Worm (Caenorhabditis elegans): Measurements from ENCODE around the gene bgal-2.
A peak's percentile ranks its signal among the peaks of the same experiment; 100 is the strongest.

The bgal-2 gene

DNA sequence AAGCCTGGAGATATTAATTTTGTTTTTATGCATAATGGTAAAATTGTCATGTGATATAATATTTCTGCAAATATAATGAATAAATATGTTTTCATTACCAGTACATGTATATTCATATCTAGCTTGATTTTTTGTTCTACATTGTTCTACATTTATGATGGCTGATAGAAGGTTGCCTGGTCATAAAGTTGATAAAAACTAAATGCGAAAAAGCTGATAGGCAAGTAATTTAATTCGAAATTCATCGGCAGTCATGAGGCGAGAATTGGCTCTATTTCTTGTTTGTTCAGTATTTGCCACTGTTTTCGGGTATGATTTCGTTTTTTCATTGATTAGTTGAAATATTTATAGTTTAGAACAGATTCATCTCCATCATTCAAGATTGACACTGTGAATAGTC lies at the start of gene bgal-2:
Gene bgal-2 (plus strand): TSS at position 231 of the 400 bp plus-strand sequence.
- peak; percentile 39 for TF ChIP-seq nhr-77 (tag; optimal IDR thresholded peaks at IDR 0.05)
- no peak for TF ChIP-seq lin-15B (tag; optimal IDR thresholded peaks at IDR 0.05)
- TF ChIP-seq nhr-28 (tag; optimal IDR thresholded peaks at IDR 0.05) = peak; percentile 57
- peak; percentile 56 for TF ChIP-seq hlh-11 (tag; optimal IDR thresholded peaks at IDR 0.05)
- no peak for TF ChIP-seq php-3 (GFP tag; IDR thresholded peaks at IDR 0.05)
- no peak for TF ChIP-seq nhr-10 (tag; optimal IDR thresholded peaks at IDR 0.05)
- TF ChIP-seq dmd-6 (GFP tag; IDR thresholded peaks at IDR 0.05) = 0 out of 2 replicates have a peak, but pooled peaks have one; percentile 31
- TF ChIP-seq mxl-3 (GFP tag; optimal IDR thresholded peaks at IDR 0.05) = no peak
- TF ChIP-seq dve-1 (tag; optimal IDR thresholded peaks at IDR 0.05; ENCODE audit: insufficient read depth) = peak; percentile 40
- peak; percentile 77 for TF ChIP-seq pqm-1 (tag; optimal IDR thresholded peaks at IDR 0.05)
- no peak for TF ChIP-seq daf-16 (GFP tag; optimal IDR thresholded peaks at IDR 0.05)
- peak; percentile 79 for TF ChIP-seq daf-16 (tag; optimal IDR thresholded peaks at IDR 0.05)

DNA sequence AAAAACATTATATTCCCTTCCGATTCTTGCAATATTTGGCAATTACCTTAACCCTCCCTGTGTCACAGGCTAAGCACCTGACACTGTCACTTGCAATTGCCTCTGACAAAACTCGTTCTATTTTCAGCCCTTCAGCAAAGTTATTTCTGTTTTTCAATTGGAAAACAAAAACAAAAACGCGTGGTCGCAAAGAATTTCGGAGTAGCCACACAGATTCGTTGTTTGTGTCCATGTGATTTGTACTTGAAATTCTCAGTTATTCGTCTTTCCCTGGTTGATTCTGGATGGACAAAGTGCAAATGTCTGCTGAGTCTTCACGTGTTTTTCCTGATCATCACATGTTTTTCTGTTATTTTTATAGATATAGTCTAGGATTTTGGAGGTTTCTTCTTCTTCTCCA lies 48.7 kb upstream of the bgal-2 start:
- TF ChIP-seq nhr-28 (tag; optimal IDR thresholded peaks at IDR 0.05) (peak; percentile 3), dve-1 (tag; optimal IDR thresholded peaks at IDR 0.05; ENCODE audit: insufficient read depth) (peak; percentile 60), dmd-9 (GFP tag; IDR thresholded peaks at IDR 0.05) (no peak), spr-3 (GFP tag; optimal IDR thresholded peaks at IDR 0.05) (no peak), ZK546.5 (tag; optimal IDR thresholded peaks at IDR 0.05) (no peak), unc-39 (tag; optimal IDR thresholded peaks at IDR 0.05) (no peak), nhr-111 (GFP tag; optimal IDR thresholded peaks at IDR 0.05) (no peak), pqm-1 (tag; optimal IDR thresholded peaks at IDR 0.05) (no peak), nhr-237 (tag; optimal IDR thresholded peaks at IDR 0.05) (no peak), nhr-48 (tag; optimal IDR thresholded peaks at IDR 0.05) (peak; percentile 64), zfp-2 (tag; optimal IDR thresholded peaks at IDR 0.05) (no peak), Y105C5A.15 (GFP tag; IDR thresholded peaks at IDR 0.05) (no peak), aha-1 (tag) (peak; percentile 44), snpc-4 (tag; optimal IDR thresholded peaks at IDR 0.05) (no peak), ama-1 (optimal IDR thresholded peaks at IDR 0.05) (no peak), daf-19 (GFP tag; conservative IDR thresholded peaks at IDR 0.05) (no peak), T20F7.1 (GFP tag; optimal IDR thresholded peaks at IDR 0.05) (no peak), dmd-6 (GFP tag; IDR thresholded peaks at IDR 0.05) (peak; percentile 41; the same call in 1 of the 2 replicates), T26A8.4 (GFP tag; IDR thresholded peaks at IDR 0.05) (no peak), tra-1 (GFP tag; IDR thresholded peaks at IDR 0.05) (no peak), mdt-29 (GFP tag; IDR thresholded peaks at IDR 0.05) (0 out of 2 replicates have a peak, but pooled peaks have one; percentile 13), egl-43 (GFP tag; IDR thresholded peaks at IDR 0.05) (no peak), skn-1 (tag; optimal IDR thresholded peaks at IDR 0.05) (no peak), madf-9 (GFP tag; conservative IDR thresholded peaks at IDR 0.05) (no peak), Y75B8A.6 (GFP tag; IDR thresholded peaks at IDR 0.05) (no peak), set-16 (GFP tag; IDR thresholded peaks at IDR 0.05) (no peak), lim-7 (GFP tag; IDR thresholded peaks at IDR 0.05) (no peak), ZK337.2 (GFP tag; IDR thresholded peaks at IDR 0.05) (no peak), lin-39 (tag; optimal IDR thresholded peaks at IDR 0.05) (no peak), egl-27 (tag; optimal IDR thresholded peaks at IDR 0.05) (no peak), D1046.2 (GFP tag; IDR thresholded peaks at IDR 0.05) (no peak), jun-1 (tag; optimal IDR thresholded peaks at IDR 0.05) (no peak), saeg-2 (GFP tag; IDR thresholded peaks at IDR 0.05) (no peak), pha-4 (GFP tag; IDR thresholded peaks at IDR 0.05) (no peak), pha-4 (tag; optimal IDR thresholded peaks at IDR 0.05) (no peak), fos-1 (tag; optimal IDR thresholded peaks at IDR 0.05) (no peak), zip-11 (GFP tag; IDR thresholded peaks at IDR 0.05) (no peak), lin-15B (tag; optimal IDR thresholded peaks at IDR 0.05) (no peak), daf-8 (GFP tag; IDR thresholded peaks at IDR 0.05) (no peak), aly-2 (tag; optimal IDR thresholded peaks at IDR 0.05) (no peak), tag-97 (GFP tag; IDR thresholded peaks at IDR 0.05) (no peak), lin-38 (GFP tag; IDR thresholded peaks at IDR 0.05) (no peak), nhr-6 (tag; optimal IDR thresholded peaks at IDR 0.05) (no peak), mxl-3 (GFP tag; optimal IDR thresholded peaks at IDR 0.05) (peak; percentile 48), vab-7 (GFP tag; IDR thresholded peaks at IDR 0.05) (no peak), F10B5.3 (tag; optimal IDR thresholded peaks at IDR 0.05) (no peak)

All from whole organism, L4 larva.